Fruit fly (Drosophila melanogaster) whole organism: Measurements from ENCODE around the gene CG14402.

ENCODE experiments used
- CG8478 ChIP-seq: fragments of >200 bp; optimal IDR thresholded peaks from 2 replicates; lab custom pipeline; 2018; ENCODE audit warnings: inconsistent platforms
- Dll ChIP-seq: fragments of >200 bp; optimal IDR thresholded peaks from 2 replicates; lab custom pipeline; 2017
- EcR ChIP-seq, 2 experiments: fragments of >200 bp; optimal IDR thresholded peaks; 2 replicates each; lab custom pipeline; 2017; ENCODE audit warnings: missing biosample characterization in 2 of 2, missing genetic modification characterization in 2 of 2, missing genetic modification reagents in 2 of 2
- pan ChIP-seq: fragments of >200 bp; optimal IDR thresholded peaks from 2 replicates; lab custom pipeline; 2017
- psq ChIP-seq: fragments of >200 bp; optimal IDR thresholded peaks from 2 replicates; lab custom pipeline; 2017
- usp ChIP-seq: fragments of >200 bp; optimal IDR thresholded peaks from 2 replicates; lab custom pipeline; 2017; ENCODE audit warnings: missing biosample characterization, missing genetic modification characterization, mixed read lengths

CG14402 gene

DNA sequence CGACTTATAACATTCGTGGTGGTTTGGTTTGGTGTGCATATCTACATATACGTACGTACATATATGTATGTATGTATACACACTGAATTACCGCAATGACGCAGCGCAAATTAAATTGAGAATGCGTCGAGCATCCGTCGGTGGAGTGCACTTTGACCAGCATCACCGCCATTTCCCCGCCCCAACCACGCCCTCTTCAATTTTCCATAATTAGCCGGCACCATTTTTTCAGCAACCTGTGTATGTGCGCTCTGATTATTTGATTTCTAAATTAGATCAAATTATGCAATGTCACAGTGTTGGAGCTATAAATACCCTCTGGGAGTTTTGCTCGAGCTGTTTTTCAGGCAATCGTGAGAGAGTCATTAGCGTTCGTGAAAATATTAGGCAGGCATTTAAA lies 29.0 kb downstream of the CG14402 start:
- TF ChIP-seq EcR (GFP tag; optimal IDR thresholded peaks at IDR 0.05; lab: Kevin White, UChicago) (no peak), Dll (no peak), usp (no peak), CG8478 (lab: Kevin White, UChicago) (no peak), pan (lab: Kevin White, UChicago) (no peak), psq (lab: Kevin White, UChicago) (no peak)

DNA sequence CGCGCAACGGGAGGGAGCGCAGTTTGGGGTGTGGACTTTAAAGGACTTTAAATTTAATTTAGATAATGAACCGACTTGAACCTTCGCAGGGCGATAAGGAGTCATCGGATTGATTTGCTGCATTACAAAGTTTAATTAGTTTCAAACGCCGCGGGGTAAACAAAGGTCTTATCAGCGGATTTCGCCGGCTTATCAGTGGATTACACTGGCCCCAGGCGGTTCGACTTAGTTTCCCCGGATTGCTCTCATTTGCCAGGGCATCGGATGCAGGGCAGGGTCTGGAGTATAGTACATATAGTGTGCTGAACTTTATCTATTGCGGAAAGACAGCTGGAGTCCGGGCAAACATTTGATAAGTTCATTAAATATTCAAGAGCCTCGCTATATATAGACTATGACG lies 29.4 kb downstream of the CG14402 start:
- TF ChIP-seq EcR (GFP tag; optimal IDR thresholded peaks at IDR 0.05; lab: Kevin White, UChicago), result no peak
- no peak for TF ChIP-seq usp
- TF ChIP-seq pan (lab: Kevin White, UChicago), result no peak
- TF ChIP-seq CG8478 (lab: Kevin White, UChicago), result no peak
- TF ChIP-seq psq (lab: Kevin White, UChicago), result no peak
- no peak for TF ChIP-seq Dll

DNA sequence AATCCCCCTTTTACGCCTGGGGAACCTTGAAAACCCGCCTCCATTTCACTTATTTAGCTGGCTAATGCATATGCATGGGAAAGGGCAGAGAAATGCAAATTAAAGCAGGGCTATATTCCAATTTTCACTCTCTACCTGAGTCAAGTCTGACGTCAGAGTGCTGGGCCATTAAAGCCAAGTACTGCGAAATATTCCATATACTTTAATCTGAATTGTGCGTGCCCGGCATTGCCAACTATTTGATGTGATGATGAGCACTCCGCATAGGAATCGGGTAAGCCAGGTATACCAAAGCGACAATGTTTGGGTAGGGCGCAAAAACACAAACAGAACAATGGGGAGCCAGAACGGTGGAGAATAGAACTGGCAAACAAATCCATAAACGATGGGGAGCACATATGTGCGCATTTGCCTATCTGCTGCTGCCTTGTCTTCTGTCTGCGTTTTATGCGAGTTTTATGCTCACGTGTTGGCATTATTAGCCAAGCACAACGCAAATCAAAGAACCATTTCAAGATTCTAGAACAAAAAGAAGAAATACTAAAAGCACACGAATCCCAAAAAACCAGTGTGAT lies 30.6 kb downstream of the CG14402 start:
- TF ChIP-seq Dll (no peak), CG8478 (lab: Kevin White, UChicago) (no peak), psq (lab: Kevin White, UChicago) (no peak), EcR (GFP tag; optimal IDR thresholded peaks at IDR 0.05; lab: Kevin White, UChicago) (no peak), usp (no peak), pan (lab: Kevin White, UChicago) (no peak)

DNA sequence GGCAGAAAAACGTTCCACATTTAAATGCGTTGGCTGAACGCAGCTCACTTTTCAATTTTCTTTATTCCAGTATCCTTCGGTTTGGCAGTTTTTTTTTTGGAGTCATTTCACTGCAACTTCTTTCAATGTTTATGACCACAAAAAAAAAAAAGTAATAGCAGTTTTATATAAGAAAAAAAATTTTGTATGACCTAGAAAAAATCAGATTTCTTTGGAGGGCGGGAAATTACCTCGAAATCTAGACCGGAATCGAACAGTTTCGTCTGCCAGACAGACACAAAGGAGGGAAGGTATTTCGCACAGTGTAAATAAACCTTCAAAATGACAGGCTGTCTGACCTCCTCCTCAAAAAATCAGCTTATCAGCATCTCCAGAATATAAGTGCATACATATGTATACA lies 31.4 kb downstream of the CG14402 start:
- no peak for TF ChIP-seq pan (lab: Kevin White, UChicago)
- TF ChIP-seq usp, result no peak
- no peak for TF ChIP-seq CG8478 (lab: Kevin White, UChicago)
- no peak for TF ChIP-seq Dll
- TF ChIP-seq EcR (GFP tag; optimal IDR thresholded peaks at IDR 0.05; lab: Kevin White, UChicago), result no peak
- TF ChIP-seq psq (lab: Kevin White, UChicago), result no peak

DNA sequence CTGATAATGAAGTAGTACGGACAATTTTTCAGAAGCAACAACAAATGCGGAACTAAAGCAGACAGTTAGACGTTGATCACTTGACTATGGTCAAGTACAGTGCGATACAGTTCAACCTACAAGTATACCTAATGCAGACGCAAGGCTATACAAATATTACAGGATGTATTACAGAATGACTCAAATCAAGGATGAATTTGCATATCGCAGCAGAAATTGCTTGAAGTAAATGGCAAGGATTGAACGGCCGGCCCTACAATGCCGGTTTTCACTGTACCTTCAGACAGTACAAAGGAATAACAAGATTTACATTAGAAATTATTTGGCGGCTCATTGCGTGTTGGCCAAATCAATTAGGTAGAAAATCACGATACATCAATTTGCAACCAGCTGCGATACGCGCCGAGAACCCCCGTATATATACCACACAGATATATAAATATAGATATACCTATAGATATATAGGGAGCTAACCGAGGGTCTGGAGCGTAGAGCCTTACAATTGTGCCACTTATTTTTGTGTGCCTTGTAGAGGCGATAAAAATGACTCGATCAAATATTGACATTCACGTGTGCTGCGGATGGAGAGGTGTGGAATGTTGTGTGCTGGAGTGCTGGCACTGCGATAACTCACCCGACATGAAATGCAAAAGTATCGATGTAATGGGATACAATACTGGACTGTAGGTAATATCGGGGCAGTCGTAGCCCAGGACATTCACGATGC lies 32.4 kb downstream of the CG14402 start:
- TF ChIP-seq psq (lab: Kevin White, UChicago) (no peak), Dll (no peak), CG8478 (lab: Kevin White, UChicago) (no peak), pan (lab: Kevin White, UChicago) (no peak), usp (no peak)

DNA sequence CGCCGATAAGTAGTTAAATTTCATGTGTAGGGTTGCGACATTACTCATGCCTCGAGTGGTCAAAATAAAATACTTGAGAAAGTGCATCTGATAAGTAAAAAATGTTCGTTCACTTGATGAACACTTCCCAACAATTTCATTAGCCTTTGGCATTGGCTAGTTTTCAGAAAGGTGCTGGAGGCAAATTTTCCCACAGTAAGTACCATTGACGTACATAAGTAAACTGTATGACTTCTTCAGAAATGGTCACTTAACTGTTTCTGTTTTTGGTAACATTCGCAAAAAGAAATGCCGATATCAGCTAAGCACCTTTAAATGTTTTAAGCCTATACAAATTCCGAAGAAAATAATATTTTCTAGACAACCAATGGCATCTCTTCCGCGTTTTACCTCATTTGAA lies 34.0 kb downstream of the CG14402 start:
- TF ChIP-seq psq (lab: Kevin White, UChicago), result no peak
- no peak for TF ChIP-seq Dll
- TF ChIP-seq usp, result no peak
- TF ChIP-seq EcR (GFP tag; optimal IDR thresholded peaks at IDR 0.05; lab: Kevin White, UChicago), result no peak
- TF ChIP-seq CG8478 (lab: Kevin White, UChicago), result no peak
- TF ChIP-seq pan (lab: Kevin White, UChicago), result no peak

DNA sequence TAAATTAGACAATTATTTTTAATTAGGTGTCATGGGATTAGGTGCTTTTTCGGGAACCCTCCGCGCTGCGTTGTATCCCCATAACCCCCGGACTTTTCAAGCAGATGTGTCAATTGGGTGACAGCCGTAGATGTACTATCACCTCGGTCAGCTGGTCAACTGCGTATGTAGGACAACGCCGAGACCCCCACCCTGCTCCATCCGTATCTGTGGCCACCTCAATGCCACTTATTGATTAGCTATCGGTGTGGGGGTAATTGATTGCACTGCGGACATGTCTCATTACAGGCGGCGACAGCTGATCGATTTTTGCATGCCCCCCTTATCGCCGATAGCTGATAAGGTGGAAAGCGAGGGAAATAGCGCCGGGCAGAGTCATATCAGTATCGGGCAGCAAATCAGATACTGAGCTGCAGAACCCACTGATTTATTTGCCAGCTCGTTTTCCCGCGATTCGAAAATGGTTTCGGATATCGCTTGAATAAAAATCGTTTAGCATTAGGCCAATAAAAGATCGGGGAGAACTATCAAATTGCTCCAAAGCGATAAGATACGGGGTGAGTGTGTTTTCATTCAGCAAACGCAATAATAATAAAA lies 34.6 kb downstream of the CG14402 start:
- TF ChIP-seq pan (lab: Kevin White, UChicago) (no peak), usp (no peak), Dll (no peak), EcR (GFP tag; optimal IDR thresholded peaks at IDR 0.05; lab: Kevin White, UChicago) (no peak), psq (lab: Kevin White, UChicago) (no peak), CG8478 (lab: Kevin White, UChicago) (no peak)

DNA sequence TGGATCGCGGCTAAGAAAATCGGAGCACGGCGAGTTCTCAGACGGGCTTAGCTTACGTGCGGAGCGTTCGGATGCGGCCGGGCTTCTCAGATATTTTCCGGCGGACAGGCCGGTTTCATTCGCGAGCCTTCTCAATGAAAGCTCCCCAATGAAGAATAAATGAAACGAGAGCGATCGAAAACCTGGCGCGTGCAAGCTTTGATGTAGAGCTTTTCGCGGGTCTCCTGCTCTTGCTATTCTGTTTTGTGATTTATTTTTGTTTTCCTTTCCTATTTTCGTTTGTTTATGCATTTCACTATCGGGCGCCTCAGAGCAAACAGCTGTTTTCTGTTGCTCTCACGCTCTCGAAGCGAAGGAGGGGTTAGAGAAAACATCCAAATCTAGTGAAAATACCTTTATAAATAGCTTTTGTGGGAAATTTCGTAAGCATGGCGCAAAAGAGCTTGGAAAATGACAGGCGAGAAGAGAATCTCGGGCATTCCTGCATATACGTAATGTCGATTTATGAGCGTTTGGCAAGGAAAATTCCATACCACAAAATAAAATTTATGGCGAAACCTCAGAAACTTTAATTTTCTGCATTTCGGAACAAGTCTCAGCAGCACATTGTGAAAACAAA lies 36.9 kb downstream of the CG14402 start:
- TF ChIP-seq CG8478 (lab: Kevin White, UChicago), result no peak
- TF ChIP-seq pan (lab: Kevin White, UChicago), result no peak
- TF ChIP-seq Dll, result no peak
- no peak for TF ChIP-seq psq (lab: Kevin White, UChicago)
- no peak for TF ChIP-seq EcR (GFP tag; optimal IDR thresholded peaks at IDR 0.05; lab: Kevin White, UChicago)
- TF ChIP-seq usp, result no peak

DNA sequence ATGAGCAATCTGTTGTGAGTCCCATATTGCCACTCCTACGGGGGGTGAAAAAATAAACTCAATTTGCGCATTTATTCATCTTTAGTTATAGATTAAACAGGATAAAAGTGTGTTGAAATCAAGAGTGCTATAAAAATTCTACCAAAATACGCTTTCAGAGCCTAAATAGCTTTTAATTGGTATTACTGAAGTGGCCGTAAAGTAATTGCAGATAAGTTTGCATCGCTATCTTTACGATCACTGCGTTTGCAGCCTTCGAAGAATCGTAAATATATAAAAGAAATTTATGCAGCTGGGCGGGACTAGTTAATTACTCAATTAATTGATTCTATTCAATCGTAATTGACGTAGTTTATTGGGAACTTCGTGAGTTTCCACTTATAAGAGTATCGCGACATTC lies 38.2 kb downstream of the CG14402 start:
- no peak for TF ChIP-seq usp
- TF ChIP-seq EcR (GFP tag; optimal IDR thresholded peaks at IDR 0.05; lab: Kevin White, UChicago), result no peak
- no peak for TF ChIP-seq CG8478 (lab: Kevin White, UChicago)
- TF ChIP-seq psq (lab: Kevin White, UChicago), result no peak
- TF ChIP-seq pan (lab: Kevin White, UChicago), result no peak
- no peak for TF ChIP-seq Dll

DNA sequence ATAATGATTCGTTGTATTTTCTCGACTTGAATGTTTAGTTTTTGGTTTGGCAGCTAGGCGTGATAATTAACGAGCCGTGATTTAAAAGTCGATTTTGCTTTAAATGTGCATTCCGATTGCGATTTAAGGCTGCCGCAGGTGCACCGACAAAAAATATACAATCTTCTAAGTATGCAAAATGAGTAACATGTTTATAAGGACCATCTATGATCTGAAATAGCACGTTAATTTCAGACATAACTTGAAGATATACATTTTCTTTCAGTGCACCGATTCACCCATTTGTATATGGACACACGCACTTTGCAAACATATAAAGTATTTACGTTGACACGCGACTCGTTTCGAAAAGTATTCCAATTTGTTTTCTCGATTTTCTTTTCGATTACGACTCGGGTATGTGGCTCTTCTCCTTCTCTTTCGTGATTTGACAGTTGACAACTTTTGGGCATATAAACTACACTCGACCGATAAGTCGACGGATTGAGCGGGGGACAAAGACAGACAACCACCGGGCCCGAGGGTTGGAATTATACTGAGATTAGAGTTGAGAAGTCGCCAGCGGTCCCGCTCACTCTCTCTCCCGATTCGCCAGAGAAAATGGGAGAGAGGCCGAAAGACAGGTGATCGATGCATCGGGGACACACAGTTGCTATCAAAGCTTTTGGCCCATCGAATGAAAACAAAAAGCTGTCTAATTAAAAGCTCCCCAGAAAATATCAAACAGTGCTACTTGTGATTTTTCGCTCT lies 40.9 kb downstream of the CG14402 start:
- TF ChIP-seq Dll, result no peak
- TF ChIP-seq EcR (GFP tag; optimal IDR thresholded peaks at IDR 0.05; lab: Kevin White, UChicago), result no peak
- TF ChIP-seq psq (lab: Kevin White, UChicago), result no peak
- TF ChIP-seq usp, result no peak

DNA sequence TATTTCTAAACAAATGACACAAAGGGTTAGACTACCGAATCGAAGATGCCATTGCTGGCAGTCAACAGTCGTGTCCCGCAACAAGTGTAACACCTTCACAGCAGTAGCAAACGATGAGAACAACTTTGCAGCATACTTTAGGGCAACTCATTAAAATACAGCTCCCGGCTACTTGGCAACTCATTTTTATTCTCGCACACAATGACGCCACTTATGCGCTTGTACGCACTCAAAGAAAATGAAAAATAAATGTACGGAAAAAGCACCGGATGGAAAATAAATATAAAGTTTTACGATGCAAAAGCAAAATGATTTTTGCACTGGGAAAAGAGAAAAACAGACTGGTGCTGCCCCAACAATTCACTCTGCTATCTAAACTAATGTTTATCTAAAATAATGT lies 42.1 kb downstream of the CG14402 start:
- TF ChIP-seq pan (lab: Kevin White, UChicago), result no peak
